Fruit fly (Drosophila melanogaster): ENCODE measurements around the gene mew.

mew gene

DNA sequence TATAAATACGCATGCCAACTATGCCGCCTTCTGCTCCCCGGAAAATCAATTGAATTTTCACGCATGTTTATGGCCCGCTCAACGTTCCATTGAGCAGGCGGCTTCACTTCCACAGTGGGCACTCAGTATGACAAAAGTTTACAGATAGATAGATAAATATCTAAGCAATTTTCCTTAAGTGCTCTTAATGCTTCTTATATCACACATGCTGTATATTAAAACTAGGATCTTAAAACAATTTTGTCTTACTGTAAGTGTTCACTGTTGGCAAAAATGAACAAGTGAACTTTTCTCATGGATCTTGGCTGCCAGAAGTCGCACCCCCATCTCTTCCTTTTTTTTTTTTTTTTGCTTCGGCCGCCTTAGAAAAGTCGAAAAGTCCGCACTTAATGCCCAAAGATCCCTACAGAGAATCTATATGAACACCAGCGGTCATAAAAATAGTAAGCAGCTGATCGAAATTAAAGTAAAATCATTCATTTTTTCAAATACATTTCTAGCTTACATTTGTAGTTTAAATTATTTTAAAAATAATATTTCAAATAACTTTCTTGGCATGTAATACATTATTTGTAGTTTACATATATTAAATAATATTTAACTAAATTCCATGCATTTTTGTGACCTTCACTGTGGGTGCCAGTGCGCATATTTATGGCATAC is 5.1 kb downstream of the mew start (continued):
- TF ChIP-seq Antp (GFP tag; optimal IDR thresholded peaks at IDR 0.05) (peak; percentile 54), Fer3 (tag; optimal IDR thresholded peaks at IDR 0.05) (peak; percentile 2), bcd (GFP tag; optimal IDR thresholded peaks at IDR 0.05) (peak; percentile 2), E2f2 (GFP tag; IDR thresholded peaks at IDR 0.05) (0 out of 2 replicates have a peak, but pooled peaks have one; percentile 41), cad (GFP tag; optimal IDR thresholded peaks at IDR 0.05) (no peak), CG7357 (GFP tag; IDR thresholded peaks at IDR 0.05) (no peak), CG18599 (GFP tag; optimal IDR thresholded peaks at IDR 0.05) (peak; percentile 4), CG17359 (tag; optimal IDR thresholded peaks at IDR 0.05) (peak; percentile 33), ATbp (GFP tag; optimal IDR thresholded peaks at IDR 0.05) (peak; percentile 31), Stat92E (GFP tag; optimal IDR thresholded peaks at IDR 0.05) (no peak), Hr51 (GFP tag; optimal IDR thresholded peaks at IDR 0.05) (peak; percentile 21 to 56), ttk (GFP tag; IDR thresholded peaks at IDR 0.05) (peak; percentile 58), CG15269 (tag; optimal IDR thresholded peaks at IDR 0.05) (peak; percentile 50), ewg (GFP tag; optimal IDR thresholded peaks at IDR 0.05) (peak; percentile 28), gro (GFP tag; optimal IDR thresholded peaks at IDR 0.05) (peak; percentile 23), Gug (GFP tag; IDR thresholded peaks at IDR 0.05) (peak; percentile 30; the same call in 1 of the 4 replicates), CG8388 (GFP tag; optimal IDR thresholded peaks at IDR 0.05) (peak; percentile 36), CG8924 (tag; optimal IDR thresholded peaks at IDR 0.05) (peak; percentile 49), CG3065 (GFP tag; optimal IDR thresholded peaks at IDR 0.05) (no peak), CG2116 (GFP tag; optimal IDR thresholded peaks at IDR 0.05) (no peak), PHDP (tag; optimal IDR thresholded peaks at IDR 0.05) (peak; percentile 42), prd (optimal IDR thresholded peaks at IDR 0.05) (no peak), prd (GFP tag; IDR thresholded peaks at IDR 0.05) (peak; percentile 30), CG12155 (GFP tag; optimal IDR thresholded peaks at IDR 0.05) (peak; percentile 27), CG14441 (GFP tag; IDR thresholded peaks at IDR 0.05) (peak; percentile 77), ase (GFP tag; IDR thresholded peaks at IDR 0.05) (0 out of 3 replicates have a peak, but pooled peaks have one; percentile 29), Rx (GFP tag; IDR thresholded peaks at IDR 0.05) (peak; percentile 49; the same call in 1 of the 2 replicates), CG12659 (GFP tag; optimal IDR thresholded peaks at IDR 0.05) (peak; percentile 18), CG15011 (GFP tag; optimal IDR thresholded peaks at IDR 0.05) (no peak), z (GFP tag; IDR thresholded peaks at IDR 0.05) (no peak), Sox100B (GFP tag; optimal IDR thresholded peaks at IDR 0.05) (peak; percentile 24), CG30403 (GFP tag; optimal IDR thresholded peaks at IDR 0.05) (peak; percentile 40), CG14050 (GFP tag; IDR thresholded peaks at IDR 0.05) (peak; percentile 31; the same call in 2 of the 3 replicates), pan (optimal IDR thresholded peaks at IDR 0.05) (no peak), pan (GFP tag; optimal IDR thresholded peaks at IDR 0.05 in 1 of 2, IDR thresholded peaks at IDR 0.05 in 1 of 2) (peak in 1 of 2 experiments; percentile 66), slp2 (GFP tag; optimal IDR thresholded peaks at IDR 0.05) (peak; percentile 37), CG12391 (tag; optimal IDR thresholded peaks at IDR 0.05) (peak; percentile 40), CG11504 (tag; optimal IDR thresholded peaks at IDR 0.05) (peak; percentile 63), phol (tag; optimal IDR thresholded peaks at IDR 0.05) (peak; percentile 35), dmrt11E (tag; optimal IDR thresholded peaks at IDR 0.05) (no peak), Aef1 (GFP tag; IDR thresholded peaks at IDR 0.05) (peak; percentile 51), MBD-R2 (GFP tag; IDR thresholded peaks at IDR 0.05) (no peak), CG2712 (tag; optimal IDR thresholded peaks at IDR 0.05) (peak; percentile 44), Awh (GFP tag; IDR thresholded peaks at IDR 0.05) (peak; percentile 46), slbo (GFP tag; IDR thresholded peaks at IDR 0.05) (peak; percentile 68), ind (GFP tag; optimal IDR thresholded peaks at IDR 0.05) (peak; percentile 40), chm (GFP tag; IDR thresholded peaks at IDR 0.05) (peak; percentile 51; the same call in 1 of the 2 replicates), MESR4 (GFP tag; optimal IDR thresholded peaks at IDR 0.05) (no peak), CG2678 (tag; optimal IDR thresholded peaks at IDR 0.05) (peak; percentile 56)
